Worm (Caenorhabditis elegans) whole organism, L4 larva: ENCODE results near the gene nlp-22.

ENCODE experiments used
- F10B5.3 ChIP-seq: sonication (generic microtip); optimal IDR thresholded peaks from 2 replicates; lab custom pipeline; 2016; ENCODE audit warnings: mild to moderate bottlenecking, missing genetic modification characterization, missing compliant biosample characterization
- F26F4.8 ChIP-seq: fragments of 200-800 bp; sonication (Bioruptor generic); conservative IDR thresholded peaks from 2 replicates; pipeline ENCODE4 v1.3.6; 2022; ENCODE audit warnings: missing genetic modification characterization, missing compliant biosample characterization
- F44E2.7 ChIP-seq: fragments of 200-800 bp; sonication (Bioruptor generic); IDR thresholded peaks from 2 replicates; pipeline ENCODE4 v2.1.2; 2022; ENCODE audit warnings: missing genetic modification characterization, missing compliant biosample characterization
- R02D3.7 ChIP-seq: fragments of 150-350 bp; sonication (generic microtip); optimal IDR thresholded peaks from 3 replicates; lab custom pipeline; 2014; ENCODE audit warnings: missing biosample characterization, missing genetic modification characterization
- ZK546.5 ChIP-seq, 2 experiments: sonication (generic microtip); optimal IDR thresholded peaks; 2 replicates each; lab custom pipeline; 2017; ENCODE audit warnings: missing biosample characterization in 2 of 2, missing genetic modification characterization in 2 of 2
- aha-1 ChIP-seq: fragments of 150-350 bp; peaks from one replicate; lab custom pipeline; 2014; ENCODE audit warnings: missing biosample characterization, missing genetic modification characterization
- aly-2 ChIP-seq: sonication (generic microtip); optimal IDR thresholded peaks from 2 replicates; lab custom pipeline; 2018; ENCODE audit warnings: missing biosample characterization, missing genetic modification characterization
- ama-1 ChIP-seq: fragments of 150-350 bp; optimal IDR thresholded peaks from 2 replicates; lab custom pipeline; 2014; ENCODE audit warnings: inconsistent platforms, mixed read lengths
- attf-4 ChIP-seq: sonication (generic microtip); optimal IDR thresholded peaks from 3 replicates; lab custom pipeline; 2017; ENCODE audit warnings: missing biosample characterization, missing genetic modification characterization
- ceh-20 ChIP-seq: fragments of 200-800 bp; sonication (Bioruptor generic); IDR thresholded peaks from 2 replicates; pipeline ENCODE4 v1.3.6; 2022; ENCODE audit warnings: missing genetic modification reagents, missing genetic modification characterization, missing compliant biosample characterization
- cey-2 ChIP-seq: sonication (generic microtip); optimal IDR thresholded peaks from 3 replicates; lab custom pipeline; 2017; ENCODE audit warnings: missing genetic modification characterization, mild to moderate bottlenecking, missing compliant biosample characterization, antibody characterized with exemption, borderline replicate concordance; ENCODE audit not compliant: insufficient read depth
- ctbp-1 ChIP-seq: fragments of 200-800 bp; sonication (Bioruptor generic); IDR thresholded peaks from 2 replicates; pipeline ENCODE4 v1.3.6; 2022; ENCODE audit warnings: missing genetic modification reagents, missing genetic modification characterization, missing compliant biosample characterization
- daf-16 ChIP-seq, 3 experiments: sonication (generic microtip); optimal IDR thresholded peaks; 2 replicates each; lab custom pipeline; 2016 to 2017; ENCODE audit warnings: missing genetic modification characterization in 3 of 3, missing genetic modification reagents in 3 of 3, mild to moderate bottlenecking in 2 of 3, missing compliant biosample characterization in 2 of 3, missing biosample characterization in 1 of 3, moderate library complexity in 1 of 3
- dmd-6 ChIP-seq: fragments of 200-800 bp; sonication (Bioruptor generic); IDR thresholded peaks from 2 replicates; pipeline ENCODE4 v1.3.6; 2022; ENCODE audit warnings: missing genetic modification reagents, missing genetic modification characterization, missing compliant biosample characterization
- dmd-8 ChIP-seq: fragments of 200-800 bp; sonication (Bioruptor generic); IDR thresholded peaks from 2 replicates; pipeline ENCODE4 v1.3.6; 2022; ENCODE audit warnings: missing genetic modification characterization, missing compliant biosample characterization
- dmd-9 ChIP-seq: fragments of 200-800 bp; sonication (Bioruptor generic); IDR thresholded peaks from 2 replicates; pipeline ENCODE4 v1.3.6; 2022; ENCODE audit warnings: missing genetic modification reagents, missing genetic modification characterization, missing compliant biosample characterization
- dve-1 ChIP-seq: sonication (generic microtip); optimal IDR thresholded peaks from 2 replicates; lab custom pipeline; 2017; ENCODE audit warnings: antibody characterized with exemption, mild to moderate bottlenecking, missing genetic modification characterization, missing compliant biosample characterization; ENCODE audit not compliant: insufficient read depth
- fkh-10 ChIP-seq: fragments of 150-350 bp; optimal IDR thresholded peaks from 2 replicates; lab custom pipeline; 2014; ENCODE audit warnings: missing biosample characterization, missing genetic modification reagents, missing genetic modification characterization
- fos-1 ChIP-seq: fragments of 150-350 bp; optimal IDR thresholded peaks from 2 replicates; lab custom pipeline; 2014; ENCODE audit warnings: missing biosample characterization, missing genetic modification characterization
- hif-1 ChIP-seq, 2 experiments: sonication (generic microtip); optimal IDR thresholded peaks; 2 replicates each; lab custom pipeline; 2016 to 2017; ENCODE audit warnings: missing compliant biosample characterization in 2 of 2, missing genetic modification characterization in 2 of 2, missing genetic modification reagents in 2 of 2, missing genotype in 2 of 2, mild to moderate bottlenecking in 1 of 2
- hlh-11 ChIP-seq: fragments of 200-800 bp; sonication (Bioruptor generic); optimal IDR thresholded peaks from 2 replicates; lab custom pipeline; 2018; ENCODE audit warnings: mild to moderate bottlenecking, missing genetic modification characterization, missing compliant biosample characterization
- hlh-30 ChIP-seq: sonication (generic microtip); optimal IDR thresholded peaks from 2 replicates; lab custom pipeline; 2017; ENCODE audit warnings: antibody characterized with exemption, mild to moderate bottlenecking, missing genetic modification characterization, missing compliant biosample characterization; ENCODE audit not compliant: insufficient read depth
- hmg-1.1 ChIP-seq: fragments of 200-800 bp; sonication (Bioruptor generic); IDR thresholded peaks from 2 replicates; pipeline ENCODE4 v1.3.6; 2022; ENCODE audit warnings: missing genetic modification reagents, missing genetic modification characterization, missing compliant biosample characterization
- lin-15B ChIP-seq: fragments of 150-350 bp; sonication (generic microtip); optimal IDR thresholded peaks from 3 replicates; lab custom pipeline; 2014; ENCODE audit warnings: missing biosample characterization, missing genetic modification characterization
- lin-38 ChIP-seq: fragments of 200-800 bp; sonication (Bioruptor generic); IDR thresholded peaks from 2 replicates; pipeline ENCODE4 v1.3.6; 2022; ENCODE audit warnings: missing genetic modification reagents, missing genetic modification characterization, missing compliant biosample characterization
- lin-39 ChIP-seq: fragments of 150-350 bp; optimal IDR thresholded peaks from 2 replicates; lab custom pipeline; 2014; ENCODE audit warnings: missing biosample characterization, missing genetic modification reagents, missing genetic modification characterization
- lir-3 ChIP-seq: sonication (generic microtip); optimal IDR thresholded peaks from 2 replicates; lab custom pipeline; 2016; ENCODE audit warnings: mild to moderate bottlenecking, missing genetic modification characterization, missing compliant biosample characterization
- madf-5 ChIP-seq, 2 experiments: fragments of 200-800 bp; sonication (Bioruptor generic); IDR thresholded peaks; 2 replicates each; pipeline ENCODE4 v1.3.6; 2022; ENCODE audit warnings: missing compliant biosample characterization in 2 of 2, missing genetic modification characterization in 2 of 2
- mdl-1 ChIP-seq, 2 experiments: fragments of 150-350 bp in 1 of 2; sonication (generic microtip) in 1 of 2; optimal IDR thresholded peaks; 2 replicates each; lab custom pipeline; 2014 to 2017; ENCODE audit warnings: missing biosample characterization in 2 of 2, missing genetic modification characterization in 2 of 2
- mdt-29 ChIP-seq: fragments of 200-800 bp; sonication (Bioruptor generic); IDR thresholded peaks from 2 replicates; pipeline ENCODE4 v1.3.6; 2022; ENCODE audit warnings: missing genetic modification reagents, missing genetic modification characterization, missing compliant biosample characterization
- mep-1 ChIP-seq: fragments of 150-350 bp; sonication (generic microtip); optimal IDR thresholded peaks from 3 replicates; lab custom pipeline; 2014; ENCODE audit warnings: missing biosample characterization, missing genetic modification characterization
- mes-2 ChIP-seq: sonication (generic microtip); optimal IDR thresholded peaks from 2 replicates; lab custom pipeline; 2016; ENCODE audit warnings: missing genotype, mild to moderate bottlenecking, missing genetic modification characterization, missing compliant biosample characterization; ENCODE audit not compliant: poor library complexity, severe bottlenecking
- mxl-2 ChIP-seq: fragments of 200-800 bp; sonication (Bioruptor generic); conservative IDR thresholded peaks from 2 replicates; pipeline ENCODE4 v1.3.6; 2022; ENCODE audit warnings: missing genetic modification reagents, missing genetic modification characterization, missing compliant biosample characterization
- mxl-3 ChIP-seq: fragments of 200-800 bp; sonication (Bioruptor generic); optimal IDR thresholded peaks from 2 replicates; lab custom pipeline; 2018; ENCODE audit warnings: mild to moderate bottlenecking, missing genetic modification characterization, missing compliant biosample characterization
- nhr-102 ChIP-seq: sonication (generic microtip); optimal IDR thresholded peaks from 2 replicates; lab custom pipeline; 2016; ENCODE audit warnings: mild to moderate bottlenecking, missing genetic modification characterization, moderate library complexity, missing compliant biosample characterization
- nhr-237 ChIP-seq: sonication (generic microtip); optimal IDR thresholded peaks from 2 replicates; lab custom pipeline; 2017; ENCODE audit warnings: missing biosample characterization, missing genetic modification characterization
- nhr-25 ChIP-seq: sonication (generic microtip); optimal IDR thresholded peaks from 2 replicates; lab custom pipeline; 2017; ENCODE audit warnings: missing genetic modification characterization, mild to moderate bottlenecking, missing compliant biosample characterization, antibody characterized with exemption, moderate library complexity, borderline replicate concordance; ENCODE audit not compliant: insufficient read depth
- nhr-41 ChIP-seq: fragments of 200-800 bp; sonication (Bioruptor generic); IDR thresholded peaks from 2 replicates; pipeline ENCODE4 v1.3.6; 2022; ENCODE audit warnings: missing genetic modification reagents, missing genetic modification characterization, missing compliant biosample characterization
- pqm-1 ChIP-seq: sonication (generic microtip); optimal IDR thresholded peaks from 2 replicates; lab custom pipeline; 2017; ENCODE audit warnings: missing biosample characterization, missing genetic modification characterization
- rbr-2 ChIP-seq: sonication (generic microtip); optimal IDR thresholded peaks from 2 replicates; lab custom pipeline; 2016; ENCODE audit warnings: missing genotype, missing genetic modification characterization, missing compliant biosample characterization
- set-16 ChIP-seq: fragments of 200-800 bp; sonication (Bioruptor generic); IDR thresholded peaks from 2 replicates; pipeline ENCODE4 v1.3.6; 2022; ENCODE audit warnings: missing genetic modification reagents, missing genetic modification characterization, missing compliant biosample characterization
- skn-1 ChIP-seq: fragments of 150-350 bp; optimal IDR thresholded peaks from 2 replicates; lab custom pipeline; 2014; ENCODE audit warnings: missing biosample characterization, missing genetic modification characterization
- snpc-4 ChIP-seq: fragments of 150-350 bp; optimal IDR thresholded peaks from 2 replicates; lab custom pipeline; 2014; ENCODE audit warnings: missing biosample characterization, missing genetic modification characterization
- tra-1 ChIP-seq: fragments of 200-800 bp; sonication (Bioruptor generic); IDR thresholded peaks from 2 replicates; pipeline ENCODE4 v1.3.6; 2022; ENCODE audit warnings: missing genetic modification reagents, missing genetic modification characterization, missing compliant biosample characterization
- unc-130 ChIP-seq: sonication (generic microtip); optimal IDR thresholded peaks from 2 replicates; lab custom pipeline; 2016; ENCODE audit warnings: missing genetic modification reagents, missing genetic modification characterization, missing compliant biosample characterization
- unc-62 ChIP-seq, 3 experiments: fragments of 150-350 bp in 1 of 3; sonication (generic microtip); optimal IDR thresholded peaks in 2 of 3; peaks in 1 of 3; 1 replicate in 1 of 3; 2 replicates in 2 of 3; lab custom pipeline; 2014 to 2017; ENCODE audit warnings: missing biosample characterization in 3 of 3, missing genetic modification characterization in 3 of 3, missing genetic modification reagents in 3 of 3, missing genotype in 1 of 3
- vab-7 ChIP-seq: fragments of 200-800 bp; sonication (Bioruptor generic); IDR thresholded peaks from 2 replicates; pipeline ENCODE4 v1.3.6; 2022; ENCODE audit warnings: missing genetic modification reagents, missing genetic modification characterization, missing compliant biosample characterization
- zfp-2 ChIP-seq: sonication (generic microtip); optimal IDR thresholded peaks from 2 replicates; lab custom pipeline; 2016; ENCODE audit warnings: mild to moderate bottlenecking, missing genetic modification characterization, missing compliant biosample characterization

nlp-22 gene

ce11 chrX:2328873-2329272 lies 13.0 kb downstream of the nlp-22 start (continued):
- TF ChIP-seq skn-1 (tag; lab: Kevin White, UChicago): no peak
- peak; percentile 66 for TF ChIP-seq nhr-102 (tag; lab: Kevin White, UChicago)

ce11 chrX:2321758-2322157 lies 20.1 kb downstream of the nlp-22 start:
- TF ChIP-seq nhr-41 (GFP tag; lab: Robert Waterston, UW) (no peak), ama-1 (lab: Kevin White, UChicago) (no peak), unc-62 (GFP tag; optimal IDR thresholded peaks at IDR 0.05 in 1 of 2; lab: Kevin White, UChicago) (peak in 1 of 2 experiments; percentile 24), unc-62 (tag; optimal IDR thresholded peaks at IDR 0.05; lab: Kevin White, UChicago) (no peak), F44E2.7 (no peak), attf-4 (tag; lab: Kevin White, UChicago) (no peak), nhr-25 (tag; lab: Kevin White, UChicago) (no peak), unc-130 (no peak), fos-1 (no peak), ceh-20 (GFP tag; lab: Robert Waterston, UW) (0 out of 2 replicates have a peak, but pooled peaks have one; percentile 49), dmd-8 (no peak), mes-2 (tag; lab: Kevin White, UChicago) (peak; percentile 11), mxl-3 (peak; percentile 84), vab-7 (GFP tag; lab: Robert Waterston, UW) (no peak), lin-38 (GFP tag; lab: Robert Waterston, UW) (no peak), ctbp-1 (GFP tag; lab: Robert Waterston, UW) (0 out of 2 replicates have a peak, but pooled peaks have one; percentile 13), set-16 (GFP tag; lab: Robert Waterston, UW) (peak; percentile 59), ZK546.5 (tag; optimal IDR thresholded peaks at IDR 0.05; lab: Kevin White, UChicago) (no peak), nhr-237 (tag; lab: Kevin White, UChicago) (no peak), lin-15B (tag; lab: Kevin White, UChicago) (no peak), zfp-2 (tag; lab: Kevin White, UChicago) (no peak), hif-1 (tag; optimal IDR thresholded peaks at IDR 0.05; lab: Kevin White, UChicago) (peak in 1 of 2 experiments; percentile 34), daf-16 (GFP tag; optimal IDR thresholded peaks at IDR 0.05; lab: Kevin White, UChicago) (peak in 1 of 2 experiments; percentile 7), daf-16 (tag; optimal IDR thresholded peaks at IDR 0.05; lab: Kevin White, UChicago) (no peak), dve-1 (no peak), hmg-1.1 (GFP tag; lab: Robert Waterston, UW) (peak; percentile 47), madf-5 (GFP tag; IDR thresholded peaks at IDR 0.05; lab: Robert Waterston, UW) (no peak), hlh-30 (tag; lab: Kevin White, UChicago) (peak; percentile 49), mdl-1 (tag; optimal IDR thresholded peaks at IDR 0.05; lab: Kevin White, UChicago) (peak in 1 of 2 experiments; percentile 35), hlh-11 (tag; lab: Kevin White, UChicago) (peak; percentile 67), R02D3.7 (tag; lab: Kevin White, UChicago) (no peak), lir-3 (tag; lab: Kevin White, UChicago) (no peak), mdt-29 (GFP tag; lab: Robert Waterston, UW) (no peak), dmd-9 (0 out of 2 replicates have a peak, but pooled peaks have one; percentile 21), mxl-2 (no peak), lin-39 (no peak), cey-2 (tag; lab: Kevin White, UChicago) (no peak), rbr-2 (tag; lab: Kevin White, UChicago) (no peak), tra-1 (GFP tag; lab: Robert Waterston, UW) (0 out of 2 replicates have a peak, but pooled peaks have one; percentile 41), F26F4.8 (GFP tag; lab: Robert Waterston, UW) (no peak), aly-2 (tag; lab: Kevin White, UChicago) (no peak), snpc-4 (tag; lab: Kevin White, UChicago) (no peak), mep-1 (tag; lab: Kevin White, UChicago) (no peak), F10B5.3 (tag; lab: Kevin White, UChicago) (no peak), aha-1 (peak; percentile 51), dmd-6 (peak; percentile 42; the same call in 1 of the 2 replicates), pqm-1 (no peak), fkh-10 (GFP tag; lab: Kevin White, UChicago) (no peak)
